Fruit fly (Drosophila melanogaster): ENCODE data around the gene CG11417.

CG11417 gene

DNA sequence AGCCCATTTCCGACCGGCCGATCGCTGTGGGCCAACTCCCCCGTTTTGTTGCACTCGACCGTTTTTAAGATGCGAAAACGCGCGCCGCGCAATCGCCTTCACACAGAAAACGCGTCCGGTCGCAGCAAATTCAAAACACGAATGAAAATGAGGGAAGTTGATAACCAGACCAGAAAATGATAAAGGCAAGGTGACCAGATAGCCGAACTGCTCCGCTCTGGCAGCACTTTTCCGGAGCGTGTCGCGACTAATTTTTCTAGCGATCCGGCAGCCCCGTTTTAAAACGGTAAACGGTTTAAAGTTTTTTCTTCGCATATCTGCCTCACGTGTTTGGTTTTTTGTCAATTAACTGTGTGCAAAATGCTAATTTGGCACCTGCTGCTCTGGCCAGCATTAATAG is 31.6 kb upstream of the CG11417 start, which contains the start of gene DAAM:
Gene DAAM (minus strand): TSS at position 149 of the 400 bp plus-strand sequence.
- no peak for TF ChIP-seq Optix (GFP tag; IDR thresholded peaks at IDR 0.05)
- TF ChIP-seq Lpt (GFP tag; optimal IDR thresholded peaks at IDR 0.05) = no peak
- TF ChIP-seq Rx (GFP tag; IDR thresholded peaks at IDR 0.05) = no peak
- no peak for TF ChIP-seq CG2120 (GFP tag; optimal IDR thresholded peaks at IDR 0.05)
- TF ChIP-seq CG11696 (GFP tag; IDR thresholded peaks at IDR 0.05) = no peak
- peak; percentile 28 for TF ChIP-seq CG4282 (GFP tag; optimal IDR thresholded peaks at IDR 0.05)
- no peak for TF ChIP-seq slou (GFP tag; optimal IDR thresholded peaks at IDR 0.05)
- no peak for TF ChIP-seq ATbp (GFP tag; optimal IDR thresholded peaks at IDR 0.05)
- TF ChIP-seq zfh1 (GFP tag; IDR thresholded peaks at IDR 0.05) = peak; percentile 58; the same call in 2 of the 3 replicates
- TF ChIP-seq tll (GFP tag; optimal IDR thresholded peaks at IDR 0.05) = no peak
- no peak for TF ChIP-seq sima (GFP tag; optimal IDR thresholded peaks at IDR 0.05)
- TF ChIP-seq CG9817 (tag; optimal IDR thresholded peaks at IDR 0.05) = peak; percentile 56
- TF ChIP-seq Dp (GFP tag; optimal IDR thresholded peaks at IDR 0.05) = peak; percentile 80
- TF ChIP-seq nerfin-1 (tag; optimal IDR thresholded peaks at IDR 0.05) = peak; percentile 9
- peak; percentile 12 for TF ChIP-seq Camta (GFP tag; optimal IDR thresholded peaks at IDR 0.05)
- TF ChIP-seq CG12104 (GFP tag; optimal IDR thresholded peaks at IDR 0.05) = no peak
- no peak for TF ChIP-seq Dip2 (GFP tag; IDR thresholded peaks at IDR 0.05)
- no peak for TF ChIP-seq CG1024 (GFP tag; IDR thresholded peaks at IDR 0.05)
- peak; percentile 48 for TF ChIP-seq nmo (GFP tag; optimal IDR thresholded peaks at IDR 0.05)
- no peak for TF ChIP-seq oc (tag; optimal IDR thresholded peaks at IDR 0.05)
- no peak for TF ChIP-seq CG12769 (tag; optimal IDR thresholded peaks at IDR 0.05)
- no peak for TF ChIP-seq D19B (GFP tag; optimal IDR thresholded peaks at IDR 0.05)
- TF ChIP-seq CG15269 (tag; optimal IDR thresholded peaks at IDR 0.05) = peak; percentile 14
- TF ChIP-seq CG3163 (GFP tag; optimal IDR thresholded peaks at IDR 0.05) = peak; percentile 29
- no peak for TF ChIP-seq Awh (GFP tag; IDR thresholded peaks at IDR 0.05)
- TF ChIP-seq CG10267 (tag; optimal IDR thresholded peaks at IDR 0.05) = no peak
- no peak for TF ChIP-seq Elba2 (GFP tag; optimal IDR thresholded peaks at IDR 0.05)
- TF ChIP-seq crol (GFP tag; IDR thresholded peaks at IDR 0.05) = no peak
- peak; percentile 35 for TF ChIP-seq schlank (tag; optimal IDR thresholded peaks at IDR 0.05)
- no peak for TF ChIP-seq danr (GFP tag; IDR thresholded peaks at IDR 0.05)
- TF ChIP-seq NK7.1 (GFP tag; optimal IDR thresholded peaks at IDR 0.05) = peak; percentile 3
- no peak for TF ChIP-seq tup (GFP tag; optimal IDR thresholded peaks at IDR 0.05)
- TF ChIP-seq CG6854 (GFP tag; optimal IDR thresholded peaks at IDR 0.05) = peak; percentile 28
- TF ChIP-seq CG11093 (GFP tag; IDR thresholded peaks at IDR 0.05) = no peak
- no peak for TF ChIP-seq CG1792 (GFP tag; optimal IDR thresholded peaks at IDR 0.05)
- peak; percentile 60 for TF ChIP-seq grn (GFP tag; optimal IDR thresholded peaks at IDR 0.05)
- TF ChIP-seq insv (GFP tag; optimal IDR thresholded peaks at IDR 0.05) = peak in 1 of 2 experiments; percentile 41
- TF ChIP-seq scrt (GFP tag; optimal IDR thresholded peaks at IDR 0.05) = no peak
- no peak for TF ChIP-seq gce (GFP tag; IDR thresholded peaks at IDR 0.05)
- TF ChIP-seq jumu (GFP tag; optimal IDR thresholded peaks at IDR 0.05) = peak; percentile 45
- TF ChIP-seq bigmax (GFP tag; optimal IDR thresholded peaks at IDR 0.05) = peak; percentile 32
- TF ChIP-seq CHES-1-like (GFP tag; optimal IDR thresholded peaks at IDR 0.05) = peak; percentile 61
- no peak for TF ChIP-seq CG6254 (GFP tag; optimal IDR thresholded peaks at IDR 0.05)
- TF ChIP-seq CG11695 (GFP tag; IDR thresholded peaks at IDR 0.05) = no peak
- TF ChIP-seq CG4404 (GFP tag; IDR thresholded peaks at IDR 0.05) = no peak
- peak; percentile 66 for TF ChIP-seq CG34376 (GFP tag; optimal IDR thresholded peaks at IDR 0.05)
- TF ChIP-seq kni (GFP tag; optimal IDR thresholded peaks at IDR 0.05) = no peak
- TF ChIP-seq br (optimal IDR thresholded peaks at IDR 0.05) = no peak
- TF ChIP-seq CG7786 (GFP tag; optimal IDR thresholded peaks at IDR 0.05) = peak; percentile 8
- TF ChIP-seq ham (GFP tag; IDR thresholded peaks at IDR 0.05) = no peak
- TF ChIP-seq CG9797 (GFP tag; optimal IDR thresholded peaks at IDR 0.05) = peak; percentile 49
- no peak for TF ChIP-seq lilli (GFP tag; optimal IDR thresholded peaks at IDR 0.05)
- no peak for TF ChIP-seq CG10147 (GFP tag; optimal IDR thresholded peaks at IDR 0.05)
